Fruit fly (Drosophila melanogaster): ENCODE measurements around the gene obst-E.

dm6 chr2L:5798629-5799028 lies 32.7 kb upstream of the obst-E start:
- TF ChIP-seq Pif1A (GFP tag; optimal IDR thresholded peaks at IDR 0.05) (no peak), CG15710 (tag; optimal IDR thresholded peaks at IDR 0.05) (no peak), fd96Ca (GFP tag; IDR thresholded peaks at IDR 0.05) (no peak), CG34367 (tag; optimal IDR thresholded peaks at IDR 0.05) (no peak), CG8301 (tag; optimal IDR thresholded peaks at IDR 0.05) (no peak), D1 (tag; optimal IDR thresholded peaks at IDR 0.05) (no peak), rn (GFP tag; IDR thresholded peaks at IDR 0.05) (no peak), Ets98B (GFP tag; IDR thresholded peaks at IDR 0.05) (no peak), CG4496 (GFP tag; IDR thresholded peaks at IDR 0.05) (no peak), CG12605 (GFP tag; IDR thresholded peaks at IDR 0.05) (no peak), CG8159 (tag; optimal IDR thresholded peaks at IDR 0.05) (no peak), EcR (GFP tag; optimal IDR thresholded peaks at IDR 0.05) (no peak), CG14655 (GFP tag; optimal IDR thresholded peaks at IDR 0.05) (no peak)
